Worm (Caenorhabditis elegans) whole organism, L2 larva: ENCODE data around the gene F13H8.1.

Experiments
- R02D3.7 ChIP-seq: fragments of 150-350 bp; optimal IDR thresholded peaks from 2 replicates; lab custom pipeline; 2014; ENCODE audit warnings: missing biosample characterization, missing genetic modification characterization
- blmp-1 ChIP-seq: sonication (generic microtip); optimal IDR thresholded peaks from 2 replicates; lab custom pipeline; 2017; ENCODE audit warnings: missing genetic modification characterization, mild to moderate bottlenecking, missing compliant biosample characterization, antibody characterized with exemption, moderate library complexity; ENCODE audit not compliant: insufficient read depth
- dmd-4 ChIP-seq: sonication (generic microtip); optimal IDR thresholded peaks from 2 replicates; lab custom pipeline; 2017; ENCODE audit warnings: missing biosample characterization, missing genetic modification characterization
- gmeb-1 ChIP-seq: fragments of 150-350 bp; optimal IDR thresholded peaks from 2 replicates; lab custom pipeline; 2014; ENCODE audit warnings: missing biosample characterization, missing genetic modification characterization
- lsy-2 ChIP-seq, 2 experiments: fragments of 150-350 bp in 1 of 2; sonication (generic microtip) in 1 of 2; optimal IDR thresholded peaks; 2 replicates each; lab custom pipeline; 2014 to 2017; ENCODE audit warnings: missing biosample characterization in 2 of 2, missing genetic modification characterization in 2 of 2
- nhr-10 ChIP-seq: sonication (generic microtip); optimal IDR thresholded peaks from 2 replicates; lab custom pipeline; 2017; ENCODE audit warnings: missing biosample characterization, missing genetic modification characterization
- nhr-11 ChIP-seq: fragments of 150-350 bp; optimal IDR thresholded peaks from 2 replicates; lab custom pipeline; 2014; ENCODE audit warnings: missing biosample characterization, missing genetic modification characterization
- nhr-12 ChIP-seq: fragments of 150-350 bp; optimal IDR thresholded peaks from 2 replicates; lab custom pipeline; 2014; ENCODE audit warnings: missing biosample characterization, missing genetic modification characterization
- nhr-237 ChIP-seq: fragments of 150-350 bp; optimal IDR thresholded peaks from 2 replicates; lab custom pipeline; 2014; ENCODE audit warnings: missing biosample characterization, missing genetic modification characterization
- sem-4 ChIP-seq: fragments of 150-350 bp; optimal IDR thresholded peaks from 2 replicates; lab custom pipeline; 2014; ENCODE audit warnings: missing biosample characterization, missing genetic modification reagents, missing genetic modification characterization
- unc-39 ChIP-seq: fragments of 150-350 bp; optimal IDR thresholded peaks from 2 replicates; lab custom pipeline; 2014; ENCODE audit warnings: missing biosample characterization, missing genetic modification characterization
- zag-1 ChIP-seq: fragments of 150-350 bp; optimal IDR thresholded peaks from 2 replicates; lab custom pipeline; 2014; ENCODE audit warnings: missing biosample characterization, missing genetic modification characterization

DNA sequence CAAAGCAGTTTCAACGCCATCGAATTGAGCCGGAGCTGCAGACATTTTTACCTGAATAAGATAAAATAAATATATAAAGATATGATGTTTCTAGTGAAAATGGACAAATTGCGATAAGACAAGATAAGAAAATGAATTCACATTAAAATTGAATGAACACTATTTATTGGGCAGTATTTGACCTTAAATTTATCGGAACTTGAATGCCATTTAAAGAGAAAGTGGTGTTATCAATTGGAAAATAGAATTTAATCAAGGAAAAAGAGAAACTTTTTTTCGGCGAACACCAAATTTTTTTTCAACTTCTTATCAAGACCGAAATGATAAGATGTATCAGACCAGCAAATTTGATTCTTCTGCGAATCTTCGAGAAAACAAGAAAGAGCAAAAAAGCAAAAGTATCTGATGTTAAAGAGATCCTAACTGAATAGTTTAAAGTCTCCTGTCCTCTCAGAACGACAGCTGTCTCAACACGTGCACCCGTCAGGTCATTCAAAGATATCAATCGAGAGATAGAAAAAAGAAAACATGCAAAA lies 6.9 kb downstream of the F13H8.1 start, which contains the start of gene upb-1:
- TF ChIP-seq unc-39 (tag; lab: Kevin White, UChicago) (no peak), sem-4 (tag; lab: Kevin White, UChicago) (no peak), gmeb-1 (no peak), nhr-12 (no peak), nhr-237 (tag; lab: Kevin White, UChicago) (no peak), blmp-1 (tag; lab: Kevin White, UChicago) (peak; percentile 23), R02D3.7 (tag; lab: Kevin White, UChicago) (no peak), nhr-11 (tag; lab: Kevin White, UChicago) (no peak), dmd-4 (no peak), lsy-2 (tag; optimal IDR thresholded peaks at IDR 0.05; lab: Kevin White, UChicago) (peak in 1 of 2 experiments; percentile 52), nhr-10 (no peak), zag-1 (no peak)
